Fruit fly (Drosophila melanogaster) whole organism, embryonic: ENCODE data around the gene CG8319.

Source experiments
- Blimp-1 ChIP-seq: fragments of 200-800 bp; sonication (Bioruptor generic); optimal IDR thresholded peaks from 3 replicates; lab custom pipeline; 2018; ENCODE audit warnings: missing biosample characterization, missing genetic modification characterization, mild to moderate bottlenecking, moderate library complexity, missing genetic modification reagents
- CG1024 ChIP-seq: fragments of 200-800 bp; sonication (Bioruptor generic); IDR thresholded peaks from 2 replicates; pipeline ENCODE4 v1.3.6; 2022; ENCODE audit warnings: missing biosample characterization, missing genetic modification characterization
- CG10267 ChIP-seq: fragments of 200-800 bp; sonication (Bioruptor generic); optimal IDR thresholded peaks from 2 replicates; lab custom pipeline; 2018; ENCODE audit warnings: missing biosample characterization, mild to moderate bottlenecking, missing genetic modification characterization, moderate library complexity
- CG10654 ChIP-seq: fragments of 200-800 bp; sonication (Bioruptor generic); optimal IDR thresholded peaks from 2 replicates; lab custom pipeline; 2016; ENCODE audit warnings: missing biosample characterization, missing genetic modification characterization
- CG11085 ChIP-seq: fragments of 200-800 bp; sonication (Bioruptor generic); IDR thresholded peaks from 2 replicates; pipeline ENCODE4 v1.3.6; 2022; ENCODE audit warnings: missing biosample characterization, missing genetic modification characterization
- CG11093 ChIP-seq: fragments of 200-800 bp; sonication (Bioruptor generic); IDR thresholded peaks from 3 replicates; pipeline ENCODE4 v1.3.6; 2022; ENCODE audit warnings: missing biosample characterization, missing genetic modification characterization
- CG11723 ChIP-seq: fragments of 200-800 bp; sonication (Bioruptor generic); optimal IDR thresholded peaks from 2 replicates; lab custom pipeline; 2017; ENCODE audit warnings: missing biosample characterization, mild to moderate bottlenecking, missing genetic modification characterization
- CG12071 ChIP-seq: fragments of 200-800 bp; sonication (Bioruptor generic); optimal IDR thresholded peaks from 3 replicates; lab custom pipeline; 2018; ENCODE audit warnings: missing biosample characterization, mild to moderate bottlenecking, missing genetic modification characterization
- CG12236 ChIP-seq: fragments of 200-800 bp; sonication (Bioruptor generic); optimal IDR thresholded peaks from 2 replicates; lab custom pipeline; 2016; ENCODE audit warnings: missing biosample characterization, missing genetic modification characterization
- CG12942 ChIP-seq: fragments of 200-800 bp; sonication (Bioruptor generic); optimal IDR thresholded peaks from 3 replicates; lab custom pipeline; 2016; ENCODE audit warnings: missing biosample characterization, missing genetic modification characterization
- CG13424 ChIP-seq: fragments of 200-800 bp; sonication (Bioruptor generic); optimal IDR thresholded peaks from 2 replicates; lab custom pipeline; 2019; ENCODE audit warnings: missing biosample characterization, mild to moderate bottlenecking, missing genetic modification characterization, moderate library complexity
- CG13775 ChIP-seq: fragments of 200-800 bp; sonication (Bioruptor generic); optimal IDR thresholded peaks from 3 replicates; lab custom pipeline; 2017; ENCODE audit warnings: missing biosample characterization, mild to moderate bottlenecking, missing genetic modification characterization
- CG1647 ChIP-seq: fragments of 200-800 bp; sonication (Bioruptor generic); optimal IDR thresholded peaks from 3 replicates; lab custom pipeline; 2016; ENCODE audit warnings: missing biosample characterization, missing genetic modification characterization
- CG16813 ChIP-seq: fragments of 200-800 bp; sonication (Bioruptor generic); IDR thresholded peaks from 3 replicates; pipeline ENCODE4 v1.3.6; 2022; ENCODE audit warnings: missing biosample characterization, missing genetic modification characterization; ENCODE audit not compliant: partially characterized antibody
- CG18011 ChIP-seq: fragments of 200-800 bp; sonication (Bioruptor generic); optimal IDR thresholded peaks from 2 replicates; lab custom pipeline; 2017; ENCODE audit warnings: missing biosample characterization, missing genetic modification characterization, mild to moderate bottlenecking, moderate library complexity, missing genotype
- CG18476 ChIP-seq: fragments of 200-800 bp; sonication (Bioruptor generic); optimal IDR thresholded peaks from 2 replicates; lab custom pipeline; 2016; ENCODE audit warnings: missing biosample characterization, mild to moderate bottlenecking, missing genetic modification characterization
- CG3281 ChIP-seq: fragments of 200-800 bp; sonication (Bioruptor generic); optimal IDR thresholded peaks from 3 replicates; lab custom pipeline; 2017; ENCODE audit warnings: missing biosample characterization, mild to moderate bottlenecking, missing genetic modification characterization
- CG4617 ChIP-seq: fragments of 200-800 bp; sonication (Bioruptor generic); optimal IDR thresholded peaks from 3 replicates; lab custom pipeline; 2016; ENCODE audit warnings: missing biosample characterization, missing genetic modification characterization, borderline replicate concordance
- CG4707 ChIP-seq: fragments of 200-800 bp; sonication (Bioruptor generic); optimal IDR thresholded peaks from 2 replicates; lab custom pipeline; 2018; ENCODE audit warnings: missing biosample characterization, mild to moderate bottlenecking, missing genetic modification characterization, moderate library complexity
- CG6813 ChIP-seq: fragments of 200-800 bp; sonication (Bioruptor generic); optimal IDR thresholded peaks from 2 replicates; lab custom pipeline; 2017; ENCODE audit warnings: missing biosample characterization, missing genetic modification characterization, mild to moderate bottlenecking, moderate library complexity, missing genetic modification reagents
- CG8281 ChIP-seq: fragments of 200-800 bp; sonication (Bioruptor generic); optimal IDR thresholded peaks from 2 replicates; lab custom pipeline; 2018; ENCODE audit warnings: missing biosample characterization, mild to moderate bottlenecking, missing genetic modification characterization, moderate library complexity
- Dfd ChIP-seq, 2 experiments: fragments of >200 bp; optimal IDR thresholded peaks; 2 replicates each; lab custom pipeline; 2017; ENCODE audit warnings: missing biosample characterization in 2 of 2, missing genetic modification characterization in 2 of 2
- E2f2 ChIP-seq: fragments of 200-800 bp; sonication (Bioruptor generic); IDR thresholded peaks from 2 replicates; pipeline ENCODE4 v1.3.6; 2022; ENCODE audit warnings: missing biosample characterization, missing genetic modification characterization
- ERR ChIP-seq: fragments of 200-800 bp; sonication (Bioruptor generic); optimal IDR thresholded peaks from 2 replicates; lab custom pipeline; 2016; ENCODE audit warnings: missing biosample characterization, missing genetic modification characterization
- Ets97D ChIP-seq: fragments of 200-800 bp; sonication (Bioruptor generic); optimal IDR thresholded peaks from 3 replicates; lab custom pipeline; 2016; ENCODE audit warnings: missing biosample characterization, missing genetic modification characterization
- Fer3 ChIP-seq: fragments of 200-800 bp; sonication (Bioruptor generic); optimal IDR thresholded peaks from 2 replicates; lab custom pipeline; 2018; ENCODE audit warnings: missing biosample characterization, mild to moderate bottlenecking, missing genetic modification characterization, moderate library complexity
- HLHmδ ChIP-seq: fragments of 200-800 bp; sonication (Bioruptor generic); optimal IDR thresholded peaks from 2 replicates; lab custom pipeline; 2018; ENCODE audit warnings: missing biosample characterization, mild to moderate bottlenecking, missing genetic modification characterization, moderate library complexity
- Hr51 ChIP-seq, 2 experiments: fragments of 200-800 bp; sonication (Bioruptor generic); optimal IDR thresholded peaks; 2 replicates in 1 of 2; 3 replicates in 1 of 2; lab custom pipeline; 2016 to 2018; ENCODE audit warnings: missing biosample characterization in 2 of 2, missing genetic modification characterization in 2 of 2, mild to moderate bottlenecking in 1 of 2, moderate library complexity in 1 of 2
- Lpt ChIP-seq: fragments of >200 bp; optimal IDR thresholded peaks from 2 replicates; lab custom pipeline; 2018; ENCODE audit warnings: missing biosample characterization, missing genetic modification characterization
- Mrtf ChIP-seq: fragments of 200-800 bp; sonication (Bioruptor generic); IDR thresholded peaks from 3 replicates; pipeline ENCODE4 v1.3.6; 2022; ENCODE audit warnings: missing biosample characterization, missing genetic modification characterization
- NC2α ChIP-seq: fragments of 200-800 bp; sonication (Bioruptor generic); optimal IDR thresholded peaks from 2 replicates; lab custom pipeline; 2016; ENCODE audit warnings: missing biosample characterization, missing genetic modification characterization
- Sry-δ ChIP-seq: fragments of 200-800 bp; sonication (Bioruptor generic); optimal IDR thresholded peaks from 2 replicates; lab custom pipeline; 2016; ENCODE audit warnings: missing biosample characterization, missing genetic modification characterization
- Tbp ChIP-seq: fragments of >200 bp; optimal IDR thresholded peaks from 2 replicates; lab custom pipeline; 2018; ENCODE audit warnings: missing biosample characterization, missing genetic modification characterization
- Usf ChIP-seq: fragments of 200-800 bp; sonication (Bioruptor generic); optimal IDR thresholded peaks from 2 replicates; lab custom pipeline; 2017; ENCODE audit warnings: missing genotype, missing biosample characterization, missing genetic modification characterization
- Xbp1 ChIP-seq: fragments of 200-800 bp; sonication (Bioruptor generic); optimal IDR thresholded peaks from 3 replicates; lab custom pipeline; 2016; ENCODE audit warnings: missing biosample characterization, mild to moderate bottlenecking, missing genetic modification characterization
- YL-1 ChIP-seq: fragments of 200-800 bp; sonication (Bioruptor generic); optimal IDR thresholded peaks from 3 replicates; lab custom pipeline; 2017; ENCODE audit warnings: missing biosample characterization, mild to moderate bottlenecking, missing genetic modification characterization
- da ChIP-seq: fragments of 200-800 bp; sonication (Bioruptor generic); optimal IDR thresholded peaks from 2 replicates; lab custom pipeline; 2016; ENCODE audit warnings: missing biosample characterization, missing genetic modification characterization
- eve ChIP-seq, 2 experiments: fragments of >200 bp; optimal IDR thresholded peaks; 2 replicates each; lab custom pipeline; 2017; ENCODE audit warnings: missing biosample characterization in 2 of 2, missing genetic modification characterization in 2 of 2
- fd96Cb ChIP-seq: fragments of 200-800 bp; sonication (Bioruptor generic); optimal IDR thresholded peaks from 2 replicates; lab custom pipeline; 2018; ENCODE audit warnings: missing biosample characterization, mild to moderate bottlenecking, missing genetic modification characterization, moderate library complexity
- gcm ChIP-seq: fragments of 200-800 bp; sonication (Bioruptor generic); optimal IDR thresholded peaks from 2 replicates; lab custom pipeline; 2019; ENCODE audit warnings: missing biosample characterization, mild to moderate bottlenecking, missing genetic modification characterization, moderate library complexity
- gem ChIP-seq: fragments of 200-800 bp; sonication (Bioruptor generic); optimal IDR thresholded peaks from 2 replicates; lab custom pipeline; 2019; ENCODE audit warnings: missing biosample characterization, mild to moderate bottlenecking, missing genetic modification characterization, moderate library complexity
- gt ChIP-seq: fragments of 200-800 bp; sonication (Bioruptor generic); IDR thresholded peaks from 2 replicates; pipeline ENCODE4 v1.3.6; 2022; ENCODE audit warnings: missing biosample characterization, missing genetic modification characterization
- jumu ChIP-seq: fragments of 200-800 bp; sonication (Bioruptor generic); optimal IDR thresholded peaks from 3 replicates; lab custom pipeline; 2016; ENCODE audit warnings: missing biosample characterization, missing genetic modification characterization
- lilli ChIP-seq: fragments of 200-800 bp; sonication (Bioruptor generic); optimal IDR thresholded peaks from 3 replicates; lab custom pipeline; 2016; ENCODE audit warnings: missing biosample characterization, missing genetic modification characterization
- lov ChIP-seq, 2 experiments: fragments of 200-800 bp in 1 of 2; fragments of >200 bp in 1 of 2; sonication (Bioruptor generic) in 1 of 2; IDR thresholded peaks in 1 of 2; optimal IDR thresholded peaks in 1 of 2; 2 replicates in 1 of 2; 3 replicates in 1 of 2; pipeline versions ENCODE4 v1.3.6 to Lab custom; 2017 to 2022; ENCODE audit warnings: missing biosample characterization in 1 of 2, missing genetic modification characterization in 1 of 2
- salm ChIP-seq: fragments of 200-800 bp; sonication (Bioruptor generic); optimal IDR thresholded peaks from 2 replicates; lab custom pipeline; 2018; ENCODE audit warnings: missing biosample characterization, mild to moderate bottlenecking, missing genetic modification characterization
- sc ChIP-seq, 3 experiments: fragments of >200 bp in 2 of 3; fragments of 200-800 bp in 1 of 3; sonication (Bioruptor generic) in 1 of 3; optimal IDR thresholded peaks; 2 replicates in 2 of 3; 3 replicates in 1 of 3; lab custom pipeline; 2017; ENCODE audit warnings: mild to moderate bottlenecking in 1 of 3, missing biosample characterization in 1 of 3, missing genetic modification characterization in 1 of 3, missing genetic modification reagents in 1 of 3
- trem ChIP-seq: fragments of 200-800 bp; optimal IDR thresholded peaks from 3 replicates; lab custom pipeline; 2019; ENCODE audit warnings: missing biosample characterization, mild to moderate bottlenecking, missing genetic modification characterization, moderate library complexity
- zfh1 ChIP-seq: fragments of 200-800 bp; sonication (Bioruptor generic); IDR thresholded peaks from 3 replicates; pipeline ENCODE4 v1.3.6; 2022; ENCODE audit warnings: missing biosample characterization, missing genetic modification characterization

The CG8319 gene

dm6 chr3R:9626880-9627401 is at the start of gene CG8319, which contains the start of gene CG9427 (continued):
- TF ChIP-seq CG11093 (GFP tag; lab: Robert Waterston, UW) (no peak), CG4617 (peak; percentile 63), salm (tag; lab: Kevin White, UChicago) (peak; percentile 33), trem (tag; lab: Kevin White, UChicago) (peak; percentile 86), Sry-δ (peak; percentile 90), gcm (GFP tag; lab: Kevin White, UChicago) (peak; percentile 62), Dfd (GFP tag; optimal IDR thresholded peaks at IDR 0.05; lab: Kevin White, UChicago) (no peak), CG10267 (tag; lab: Kevin White, UChicago) (peak; percentile 71), CG18476 (peak; percentile 56), Blimp-1 (GFP tag; lab: Kevin White, UChicago) (peak; percentile 59), HLHmδ (GFP tag; lab: Kevin White, UChicago) (no peak), YL-1 (GFP tag; lab: Kevin White, UChicago) (peak; percentile 51), da (GFP tag; lab: Kevin White, UChicago) (no peak), CG13424 (peak; percentile 70), Fer3 (tag; lab: Kevin White, UChicago) (peak; percentile 20), Usf (GFP tag; lab: Kevin White, UChicago) (no peak), CG12236 (no peak), Hr51 (GFP tag; optimal IDR thresholded peaks at IDR 0.05; lab: Kevin White, UChicago) (peak; percentile 56 to 63), CG6813 (GFP tag; lab: Kevin White, UChicago) (no peak), E2f2 (peak; percentile 94), CG10654 (peak; percentile 40), CG1647 (GFP tag; lab: Kevin White, UChicago) (no peak), CG1024 (no peak), jumu (GFP tag; lab: Kevin White, UChicago) (peak; percentile 46), CG16813 (peak; percentile 77), gem (peak; percentile 81), CG3281 (peak; percentile 46), gt (no peak), Xbp1 (GFP tag; lab: Kevin White, UChicago) (peak; percentile 75), lilli (GFP tag; lab: Kevin White, UChicago) (peak; percentile 87), CG8281 (no peak), fd96Cb (peak; percentile 13), CG11723 (GFP tag; lab: Kevin White, UChicago) (no peak), zfh1 (GFP tag; lab: Robert Waterston, UW) (peak; percentile 63; the same call in 1 of the 3 replicates), sc (optimal IDR thresholded peaks at IDR 0.05; lab: Kevin White, UChicago) (no peak), sc (GFP tag; optimal IDR thresholded peaks at IDR 0.05; lab: Kevin White, UChicago) (no peak), Ets97D (GFP tag; lab: Kevin White, UChicago) (peak; percentile 64), CG12071 (GFP tag; lab: Kevin White, UChicago) (no peak), eve (GFP tag; optimal IDR thresholded peaks at IDR 0.05; lab: Kevin White, UChicago) (no peak), ERR (peak; percentile 29), Lpt (GFP tag; lab: Kevin White, UChicago) (no peak), CG13775 (GFP tag; lab: Kevin White, UChicago) (peak; percentile 73), CG18011 (peak; percentile 33), CG4707 (GFP tag; lab: Kevin White, UChicago) (no peak), Tbp (GFP tag; lab: Kevin White, UChicago) (no peak), CG11085 (GFP tag; lab: Robert Waterston, UW) (peak; percentile 41; the same call in 1 of the 2 replicates), lov (optimal IDR thresholded peaks at IDR 0.05; lab: Kevin White, UChicago) (no peak), lov (GFP tag; IDR thresholded peaks at IDR 0.05; lab: Robert Waterston, UW) (no peak), CG12942 (GFP tag; lab: Kevin White, UChicago) (peak; percentile 61), NC2α (GFP tag; lab: Kevin White, UChicago) (no peak), Mrtf (GFP tag; lab: Robert Waterston, UW) (no peak)
